Worm (Caenorhabditis elegans): ENCODE data around the gene ZK822.1.

ce11 chrIV:11883478-11883877 lies 38.5 kb downstream of the ZK822.1 start:
- TF ChIP-seq nhr-10 (tag; optimal IDR thresholded peaks at IDR 0.05) (no peak), dmd-4 (tag; optimal IDR thresholded peaks at IDR 0.05) (no peak), ama-1 (optimal IDR thresholded peaks at IDR 0.05) (no peak), ceh-82 (tag; optimal IDR thresholded peaks at IDR 0.05) (no peak)

Data from whole organism, L2 larva.